Worm (Caenorhabditis elegans) whole organism, late embryonic: ENCODE measurements around the gene T13A10.2.

Experiments
- ceh-18 ChIP-seq: sonication (generic microtip); optimal IDR thresholded peaks from 2 replicates; lab custom pipeline; 2016; ENCODE audit warnings: missing genetic modification characterization, missing compliant biosample characterization
- ceh-2 ChIP-seq: sonication (generic microtip); optimal IDR thresholded peaks from 2 replicates; lab custom pipeline; 2016; ENCODE audit warnings: missing genotype, missing genetic modification characterization, missing compliant biosample characterization
- dmd-4 ChIP-seq: sonication (generic microtip); optimal IDR thresholded peaks from 2 replicates; lab custom pipeline; 2016; ENCODE audit warnings: borderline replicate concordance, missing genetic modification characterization, missing compliant biosample characterization
- lin-11 ChIP-seq: fragments of 200-800 bp; sonication (Bioruptor generic); optimal IDR thresholded peaks from 2 replicates; lab custom pipeline; 2018; ENCODE audit warnings: mild to moderate bottlenecking, missing genetic modification characterization, missing compliant biosample characterization
- nhr-11 ChIP-seq: fragments of 150-350 bp; optimal IDR thresholded peaks from 2 replicates; lab custom pipeline; 2014; ENCODE audit warnings: missing biosample characterization, missing genetic modification characterization
- pha-4 ChIP-seq: fragments of 150-350 bp; optimal IDR thresholded peaks from 2 replicates; lab custom pipeline; 2018; ENCODE audit warnings: missing biosample characterization, missing genetic modification reagents, missing genetic modification characterization
- pros-1 ChIP-seq: fragments of 150-350 bp; optimal IDR thresholded peaks from 2 replicates; lab custom pipeline; 2014; ENCODE audit warnings: missing biosample characterization, missing genetic modification reagents, missing genetic modification characterization
- ref-2 ChIP-seq: sonication (generic microtip); optimal IDR thresholded peaks from 2 replicates; lab custom pipeline; 2016; ENCODE audit warnings: missing genetic modification characterization, missing compliant biosample characterization
- tbx-7 ChIP-seq: sonication (generic microtip); optimal IDR thresholded peaks from 2 replicates; lab custom pipeline; 2016; ENCODE audit warnings: missing genotype, missing genetic modification characterization, missing compliant biosample characterization
- unc-86 ChIP-seq: sonication (generic microtip); optimal IDR thresholded peaks from 2 replicates; lab custom pipeline; 2016; ENCODE audit warnings: missing genetic modification characterization, missing compliant biosample characterization
- ztf-16 ChIP-seq: sonication (generic microtip); optimal IDR thresholded peaks from 2 replicates; lab custom pipeline; 2017; ENCODE audit warnings: missing genetic modification characterization, missing compliant biosample characterization

ce11 chrIV:6284277-6284676 is 31.2 kb downstream of the T13A10.2 start, which contains the start of gene ops-1:
- TF ChIP-seq pha-4 (tag; lab: Kevin White, UChicago) (no peak), ceh-2 (tag; lab: Kevin White, UChicago) (no peak), unc-86 (tag; lab: Kevin White, UChicago) (no peak), tbx-7 (tag; lab: Kevin White, UChicago) (no peak), nhr-11 (no peak), pros-1 (tag; lab: Kevin White, UChicago) (no peak), ceh-18 (tag; lab: Kevin White, UChicago) (no peak), dmd-4 (tag; lab: Kevin White, UChicago) (no peak), ref-2 (tag; lab: Kevin White, UChicago) (no peak), ztf-16 (tag; lab: Kevin White, UChicago) (no peak), lin-11 (tag; lab: Kevin White, UChicago) (no peak)
